Worm (Caenorhabditis elegans) whole organism, young adult: ENCODE measurements around the gene srh-44.

Source experiments
- B0019.2 ChIP-seq: fragments of 200-800 bp; sonication (Bioruptor generic); conservative IDR thresholded peaks from 2 replicates; pipeline ENCODE4 v1.3.6; 2022; ENCODE audit warnings: missing genetic modification reagents, missing genetic modification characterization, missing compliant biosample characterization
- D2030.7 ChIP-seq: fragments of 200-800 bp; sonication (Bioruptor generic); IDR thresholded peaks from 2 replicates; pipeline ENCODE4 v1.3.6; 2022; ENCODE audit warnings: missing genetic modification reagents, missing genetic modification characterization, missing compliant biosample characterization
- F39B2.1 ChIP-seq: fragments of 200-800 bp; sonication (Bioruptor generic); IDR thresholded peaks from 2 replicates; pipeline ENCODE4 v1.3.6; 2022; ENCODE audit warnings: missing genetic modification reagents, missing genetic modification characterization, missing compliant biosample characterization
- F52B5.7 ChIP-seq: sonication (generic microtip); optimal IDR thresholded peaks from 2 replicates; lab custom pipeline; 2016; ENCODE audit warnings: mild to moderate bottlenecking, missing genetic modification characterization, missing compliant biosample characterization
- F55B11.4 ChIP-seq: sonication (generic microtip); optimal IDR thresholded peaks from 2 replicates; lab custom pipeline; 2016; ENCODE audit warnings: missing compliant biosample characterization, missing genetic modification characterization, borderline replicate concordance; ENCODE audit not compliant: insufficient read depth
- F57A8.1 ChIP-seq: fragments of 200-800 bp; sonication (Bioruptor generic); optimal IDR thresholded peaks from 2 replicates; lab custom pipeline; 2018; ENCODE audit warnings: mild to moderate bottlenecking, missing genetic modification characterization, moderate library complexity, missing compliant biosample characterization
- T07F8.4 ChIP-seq: sonication (generic microtip); optimal IDR thresholded peaks from 2 replicates; lab custom pipeline; 2016; ENCODE audit warnings: mild to moderate bottlenecking, missing genetic modification characterization, moderate library complexity, missing compliant biosample characterization
- Y95B8A.8 ChIP-seq: fragments of 200-800 bp; sonication (Bioruptor generic); IDR thresholded peaks from 2 replicates; pipeline ENCODE4 v1.3.6; 2022; ENCODE audit warnings: missing genetic modification reagents, missing genetic modification characterization, missing compliant biosample characterization
- ama-1 ChIP-seq, 3 experiments: fragments of 150-350 bp in 1 of 3; sonication (generic microtip) in 2 of 3; optimal IDR thresholded peaks; 2 replicates each; lab custom pipeline; 2014 to 2018; ENCODE audit warnings: missing biosample characterization in 2 of 3, missing genetic modification characterization in 2 of 3, missing genetic modification reagents in 2 of 3
- attf-5 ChIP-seq: fragments of 200-800 bp; sonication (Bioruptor generic); optimal IDR thresholded peaks from 2 replicates; lab custom pipeline; 2018; ENCODE audit warnings: mild to moderate bottlenecking, missing genetic modification characterization, missing compliant biosample characterization
- attf-6 ChIP-seq: fragments of 200-800 bp; sonication (Bioruptor generic); IDR thresholded peaks from 2 replicates; pipeline ENCODE4 v1.3.6; 2022; ENCODE audit warnings: missing genetic modification reagents, missing genetic modification characterization, missing compliant biosample characterization
- bed-2 ChIP-seq: fragments of 200-800 bp; sonication (Bioruptor generic); IDR thresholded peaks from 2 replicates; pipeline ENCODE4 v1.3.6; 2022; ENCODE audit warnings: missing genetic modification reagents, missing genetic modification characterization, missing compliant biosample characterization
- ccch-3 ChIP-seq: fragments of 200-800 bp; sonication (Bioruptor generic); optimal IDR thresholded peaks from 2 replicates; lab custom pipeline; 2018; ENCODE audit warnings: mild to moderate bottlenecking, missing genetic modification characterization, missing compliant biosample characterization
- cebp-1 ChIP-seq, 2 experiments: fragments of 200-800 bp in 1 of 2; sonication (Bioruptor generic) in 1 of 2; sonication (generic microtip) in 1 of 2; IDR thresholded peaks in 1 of 2; optimal IDR thresholded peaks in 1 of 2; 2 replicates each; pipeline versions ENCODE4 v1.3.6 to Lab custom; 2017 to 2022; ENCODE audit warnings: missing compliant biosample characterization in 2 of 2, missing genetic modification characterization in 2 of 2, mild to moderate bottlenecking in 1 of 2, missing genetic modification reagents in 1 of 2, moderate library complexity in 1 of 2
- cebp-2 ChIP-seq: fragments of 200-800 bp; sonication (Bioruptor generic); IDR thresholded peaks from 2 replicates; pipeline ENCODE4 v1.3.6; 2022; ENCODE audit warnings: missing genetic modification characterization, missing compliant biosample characterization
- ceh-100 ChIP-seq: fragments of 200-800 bp; sonication (Bioruptor generic); IDR thresholded peaks from 2 replicates; pipeline ENCODE4 v1.3.6; 2022; ENCODE audit warnings: missing genetic modification reagents, missing genetic modification characterization, missing compliant biosample characterization
- ceh-27 ChIP-seq: fragments of 200-800 bp; sonication (Bioruptor generic); optimal IDR thresholded peaks from 2 replicates; lab custom pipeline; 2018; ENCODE audit warnings: mild to moderate bottlenecking, missing genetic modification characterization, moderate library complexity, missing compliant biosample characterization
- ceh-58 ChIP-seq: fragments of 200-800 bp; sonication (Bioruptor generic); IDR thresholded peaks from 2 replicates; pipeline ENCODE4 v1.3.6; 2022; ENCODE audit warnings: missing genetic modification characterization, missing compliant biosample characterization
- efl-1 ChIP-seq: fragments of 150-350 bp; optimal IDR thresholded peaks from 2 replicates; lab custom pipeline; 2014; ENCODE audit warnings: missing biosample characterization, missing genetic modification reagents, missing genetic modification characterization
- egl-44 ChIP-seq: fragments of 200-800 bp; sonication (Bioruptor generic); IDR thresholded peaks from 2 replicates; pipeline ENCODE4 v1.3.6; 2022; ENCODE audit warnings: missing genetic modification reagents, missing genetic modification characterization, missing compliant biosample characterization
- ets-4 ChIP-seq: fragments of 200-800 bp; sonication (Bioruptor generic); optimal IDR thresholded peaks from 2 replicates; lab custom pipeline; 2018; ENCODE audit warnings: mild to moderate bottlenecking, missing genetic modification characterization, missing compliant biosample characterization
- fkh-3 ChIP-seq: sonication (generic microtip); optimal IDR thresholded peaks from 2 replicates; lab custom pipeline; 2016; ENCODE audit warnings: mild to moderate bottlenecking, missing genetic modification characterization, missing compliant biosample characterization
- gei-17 ChIP-seq: fragments of 200-800 bp; sonication (Bioruptor generic); optimal IDR thresholded peaks from 2 replicates; lab custom pipeline; 2018; ENCODE audit warnings: mild to moderate bottlenecking, missing genetic modification characterization, missing compliant biosample characterization
- hlh-12 ChIP-seq: sonication (generic microtip); optimal IDR thresholded peaks from 2 replicates; lab custom pipeline; 2016; ENCODE audit warnings: missing genetic modification characterization, missing compliant biosample characterization
- hlh-26 ChIP-seq: fragments of 200-800 bp; sonication (Bioruptor generic); conservative IDR thresholded peaks from 2 replicates; pipeline ENCODE4 v1.3.6; 2022; ENCODE audit warnings: missing genetic modification reagents, missing genetic modification characterization, missing compliant biosample characterization
- hmg-1.2 ChIP-seq: fragments of 200-800 bp; sonication (Bioruptor generic); IDR thresholded peaks from 2 replicates; pipeline ENCODE4 v1.3.6; 2022; ENCODE audit warnings: missing genetic modification reagents, missing genetic modification characterization, missing compliant biosample characterization
- lin-40 ChIP-seq: sonication (generic microtip); optimal IDR thresholded peaks from 2 replicates; lab custom pipeline; 2016; ENCODE audit warnings: missing genetic modification characterization, mild to moderate bottlenecking, missing compliant biosample characterization, missing genotype, missing genetic modification reagents
- lir-1 ChIP-seq: fragments of 200-800 bp; sonication (Bioruptor generic); conservative IDR thresholded peaks from 2 replicates; pipeline ENCODE4 v1.3.6; 2022; ENCODE audit warnings: missing genetic modification reagents, missing genetic modification characterization, missing compliant biosample characterization
- lsl-1 ChIP-seq: fragments of 200-800 bp; sonication (Bioruptor generic); optimal IDR thresholded peaks from 2 replicates; lab custom pipeline; 2018; ENCODE audit warnings: mild to moderate bottlenecking, missing genetic modification characterization, moderate library complexity, missing compliant biosample characterization
- lsy-27 ChIP-seq: sonication (generic microtip); optimal IDR thresholded peaks from 2 replicates; lab custom pipeline; 2017; ENCODE audit warnings: missing genetic modification characterization, mild to moderate bottlenecking, missing compliant biosample characterization, antibody characterized with exemption, missing genotype, borderline replicate concordance; ENCODE audit not compliant: insufficient read depth
- madf-10 ChIP-seq: sonication (generic microtip); optimal IDR thresholded peaks from 2 replicates; lab custom pipeline; 2016; ENCODE audit warnings: mild to moderate bottlenecking, missing genetic modification characterization, missing compliant biosample characterization
- madf-3 ChIP-seq: fragments of 200-800 bp; sonication (Bioruptor generic); IDR thresholded peaks from 2 replicates; pipeline ENCODE4 v1.3.6; 2022; ENCODE audit warnings: missing genetic modification reagents, missing genetic modification characterization, missing compliant biosample characterization
- madf-6 ChIP-seq: fragments of 200-800 bp; sonication (Bioruptor generic); IDR thresholded peaks from 2 replicates; pipeline ENCODE4 v1.3.6; 2022; ENCODE audit warnings: missing genetic modification reagents, missing genetic modification characterization, missing compliant biosample characterization
- mel-28 ChIP-seq: sonication (generic microtip); optimal IDR thresholded peaks from 2 replicates; lab custom pipeline; 2016; ENCODE audit warnings: borderline replicate concordance, mild to moderate bottlenecking, missing genetic modification characterization, missing compliant biosample characterization
- mes-4 ChIP-seq: sonication (generic microtip); optimal IDR thresholded peaks from 2 replicates; lab custom pipeline; 2016; ENCODE audit warnings: missing genotype, missing genetic modification characterization, missing compliant biosample characterization
- nfya-2 ChIP-seq: fragments of 200-800 bp; sonication (Bioruptor generic); IDR thresholded peaks from 2 replicates; pipeline ENCODE4 v1.3.6; 2022; ENCODE audit warnings: missing genetic modification reagents, missing genetic modification characterization, missing compliant biosample characterization
- nhr-27 ChIP-seq: fragments of 200-800 bp; sonication (Bioruptor generic); optimal IDR thresholded peaks from 2 replicates; lab custom pipeline; 2018; ENCODE audit warnings: mild to moderate bottlenecking, missing genetic modification characterization, moderate library complexity, missing compliant biosample characterization
- rcor-1 ChIP-seq: fragments of 200-800 bp; sonication (Bioruptor generic); IDR thresholded peaks from 2 replicates; pipeline ENCODE4 v1.3.6; 2022; ENCODE audit warnings: missing genetic modification reagents, missing genetic modification characterization, missing compliant biosample characterization
- rec-8 ChIP-seq, 2 experiments: sonication (generic microtip); optimal IDR thresholded peaks; 2 replicates each; lab custom pipeline; 2016; ENCODE audit warnings: mild to moderate bottlenecking in 2 of 2, missing genetic modification characterization in 2 of 2, missing genetic modification reagents in 2 of 2, missing genotype in 2 of 2, missing biosample characterization in 1 of 2, missing compliant biosample characterization in 1 of 2, moderate library complexity in 1 of 2
- sdz-38 ChIP-seq: sonication (generic microtip); optimal IDR thresholded peaks from 2 replicates; lab custom pipeline; 2016; ENCODE audit warnings: missing genotype, missing genetic modification characterization, missing compliant biosample characterization
- sea-2 ChIP-seq: fragments of 200-800 bp; sonication (Bioruptor generic); IDR thresholded peaks from 2 replicates; pipeline ENCODE4 v1.3.6; 2022; ENCODE audit warnings: missing genetic modification characterization, missing compliant biosample characterization
- snpc-3.4 ChIP-seq: sonication (generic microtip); optimal IDR thresholded peaks from 2 replicates; lab custom pipeline; 2017; ENCODE audit warnings: missing genetic modification characterization, mild to moderate bottlenecking, missing compliant biosample characterization, antibody characterized with exemption, moderate library complexity, missing genotype, missing genetic modification reagents
- tbp1 ChIP-seq: fragments of 200-800 bp; sonication (Bioruptor generic); optimal IDR thresholded peaks from 2 replicates; lab custom pipeline; 2018; ENCODE audit warnings: mild to moderate bottlenecking, missing genetic modification characterization, missing compliant biosample characterization
- tbx-9 ChIP-seq: sonication (generic microtip); optimal IDR thresholded peaks from 2 replicates; lab custom pipeline; 2016; ENCODE audit warnings: borderline replicate concordance, missing genetic modification characterization, inconsistent platforms, missing compliant biosample characterization
- zim-3 ChIP-seq: sonication (generic microtip); optimal IDR thresholded peaks from 2 replicates; lab custom pipeline; 2017; ENCODE audit warnings: mild to moderate bottlenecking, missing genetic modification characterization, moderate library complexity, missing compliant biosample characterization
- ztf-18 ChIP-seq: sonication (generic microtip); optimal IDR thresholded peaks from 2 replicates; lab custom pipeline; 2016; ENCODE audit warnings: missing genotype, mild to moderate bottlenecking, missing genetic modification characterization, missing compliant biosample characterization
- ztf-25 ChIP-seq: fragments of 200-800 bp; sonication (Bioruptor generic); IDR thresholded peaks from 2 replicates; pipeline ENCODE4 v1.3.6; 2022; ENCODE audit warnings: missing genetic modification reagents, missing genetic modification characterization, missing compliant biosample characterization
- ztf-26 ChIP-seq: sonication (generic microtip); optimal IDR thresholded peaks from 2 replicates; lab custom pipeline; 2017; ENCODE audit warnings: missing genetic modification characterization, missing compliant biosample characterization

srh-44 gene

ce11 chrII:11544714-11545113 is 29.8 kb downstream of the srh-44 start, which contains the start of gene F54D5.9 (continued):
- no peak for TF ChIP-seq ztf-18 (tag; lab: Kevin White, UChicago)
- TF ChIP-seq tbp1, result no peak
- TF ChIP-seq ceh-58 (GFP tag; lab: Robert Waterston, UW), result no peak
- no peak for TF ChIP-seq ama-1 (optimal IDR thresholded peaks at IDR 0.05; lab: Kevin White, UChicago)
- TF ChIP-seq ama-1 (GFP tag; optimal IDR thresholded peaks at IDR 0.05; lab: Kevin White, UChicago), result no peak
- no peak for TF ChIP-seq madf-3
- no peak for TF ChIP-seq attf-5 (GFP tag; lab: Kevin White, UChicago)
- TF ChIP-seq bed-2 (GFP tag; lab: Robert Waterston, UW), result no peak
- TF ChIP-seq B0019.2, result no peak
- TF ChIP-seq ztf-25 (GFP tag; lab: Robert Waterston, UW), result no peak
- TF ChIP-seq ceh-100 (GFP tag; lab: Robert Waterston, UW), result no peak
- TF ChIP-seq gei-17 (GFP tag; lab: Kevin White, UChicago), result no peak
- TF ChIP-seq ccch-3 (GFP tag; lab: Kevin White, UChicago), result no peak
- TF ChIP-seq cebp-2 (GFP tag; lab: Robert Waterston, UW), result no peak
- no peak for TF ChIP-seq mel-28
- no peak for TF ChIP-seq ceh-27 (GFP tag; lab: Kevin White, UChicago)
- TF ChIP-seq sea-2 (GFP tag; lab: Robert Waterston, UW), result no peak
- TF ChIP-seq lir-1 (GFP tag; lab: Robert Waterston, UW), result no peak
- no peak for TF ChIP-seq F39B2.1 (GFP tag; lab: Robert Waterston, UW)
- no peak for TF ChIP-seq tbx-9 (tag; lab: Kevin White, UChicago)
- no peak for TF ChIP-seq F52B5.7 (tag; lab: Kevin White, UChicago)
- TF ChIP-seq mes-4 (tag; lab: Kevin White, UChicago), result no peak
- no peak for TF ChIP-seq egl-44
- no peak for TF ChIP-seq attf-6 (GFP tag; lab: Robert Waterston, UW)
- no peak for TF ChIP-seq lin-40 (tag; lab: Kevin White, UChicago)
- no peak for TF ChIP-seq ets-4 (GFP tag; lab: Kevin White, UChicago)
- peak; percentile 71 for TF ChIP-seq efl-1 (GFP tag; lab: Kevin White, UChicago)
- no peak; the same call in 1 of the 2 replicates for TF ChIP-seq rcor-1 (GFP tag; lab: Robert Waterston, UW)
- TF ChIP-seq Y95B8A.8 (GFP tag; lab: Robert Waterston, UW), result no peak
- TF ChIP-seq madf-10 (tag; lab: Kevin White, UChicago), result no peak
- TF ChIP-seq T07F8.4 (tag; lab: Kevin White, UChicago), result no peak
- TF ChIP-seq D2030.7 (GFP tag; lab: Robert Waterston, UW), result peak; percentile 56
- no peak for TF ChIP-seq cebp-1 (GFP tag; IDR thresholded peaks at IDR 0.05; lab: Robert Waterston, UW)
- no peak for TF ChIP-seq cebp-1 (tag; optimal IDR thresholded peaks at IDR 0.05; lab: Kevin White, UChicago)
- TF ChIP-seq nfya-2, result no peak
- no peak for TF ChIP-seq rec-8 (tag; optimal IDR thresholded peaks at IDR 0.05; lab: Kevin White, UChicago)
- no peak for TF ChIP-seq F55B11.4
- TF ChIP-seq snpc-3.4, result peak; percentile 36
- no peak for TF ChIP-seq sdz-38 (tag; lab: Kevin White, UChicago)
- TF ChIP-seq nhr-27, result no peak
- peak; percentile 87 for TF ChIP-seq lsl-1 (GFP tag; lab: Kevin White, UChicago)
- no peak for TF ChIP-seq F57A8.1 (GFP tag; lab: Kevin White, UChicago)
- no peak for TF ChIP-seq zim-3 (tag; lab: Kevin White, UChicago)
- no peak for TF ChIP-seq fkh-3
- TF ChIP-seq hlh-12 (tag; lab: Kevin White, UChicago), result no peak
- TF ChIP-seq madf-6 (GFP tag; lab: Robert Waterston, UW), result peak; percentile 85
- no peak for TF ChIP-seq hlh-26
- no peak for TF ChIP-seq lsy-27
- TF ChIP-seq ztf-26 (tag; lab: Kevin White, UChicago), result no peak
- peak; percentile 16; the same call in 1 of the 2 replicates for TF ChIP-seq hmg-1.2
